Worm (Caenorhabditis elegans): Measurements from ENCODE around the gene inf-1.

- no peak for TF ChIP-seq flt-1 (GFP tag; IDR thresholded peaks at IDR 0.05)
- no peak for TF ChIP-seq ref-1 (GFP tag; conservative IDR thresholded peaks at IDR 0.05)
- TF ChIP-seq tab-1 (GFP tag; IDR thresholded peaks at IDR 0.05): no peak
- no peak for TF ChIP-seq ztf-23 (GFP tag; IDR thresholded peaks at IDR 0.05)
- no peak for TF ChIP-seq T22C8.4 (GFP tag; IDR thresholded peaks at IDR 0.05)
Measured at ce11 chrIII:6929558-6930167, at the start of gene inf-1.

Measured in whole organism, midembryonic.